Worm (Caenorhabditis elegans) whole organism, L1 larva: Measurements from ENCODE around the gene ZK792.7.

Experiments used
- blmp-1 ChIP-seq: fragments of 150-350 bp; optimal IDR thresholded peaks from 2 replicates; lab custom pipeline; 2014; ENCODE audit warnings: missing biosample characterization, missing genetic modification characterization
- ceh-8 ChIP-seq: fragments of 200-800 bp; sonication (Bioruptor generic); optimal IDR thresholded peaks from 2 replicates; lab custom pipeline; 2018; ENCODE audit warnings: mild to moderate bottlenecking, missing genetic modification characterization, moderate library complexity, missing compliant biosample characterization
- ceh-82 ChIP-seq, 3 experiments: fragments of 150-350 bp in 1 of 3; sonication (generic microtip) in 2 of 3; optimal IDR thresholded peaks; 2 replicates each; lab custom pipeline; 2014 to 2017; ENCODE audit warnings: missing biosample characterization in 3 of 3, missing genetic modification characterization in 3 of 3
- ceh-88 ChIP-seq: fragments of 200-800 bp; sonication (Bioruptor generic); IDR thresholded peaks from 2 replicates; pipeline ENCODE4 v1.3.6; 2022; ENCODE audit warnings: missing genetic modification characterization, missing compliant biosample characterization
- ceh-90 ChIP-seq: sonication (generic microtip); optimal IDR thresholded peaks from 2 replicates; lab custom pipeline; 2016; ENCODE audit warnings: missing genetic modification characterization, missing compliant biosample characterization
- ces-1 ChIP-seq: fragments of 150-350 bp; optimal IDR thresholded peaks from 2 replicates; lab custom pipeline; 2014; ENCODE audit warnings: missing biosample characterization, missing genetic modification reagents, missing genetic modification characterization
- dpl-1 ChIP-seq, 3 experiments: fragments of 150-350 bp in 2 of 3; sonication (generic microtip) in 1 of 3; optimal IDR thresholded peaks; 2 replicates each; lab custom pipeline; 2014 to 2017; ENCODE audit warnings: missing biosample characterization in 3 of 3, missing genetic modification characterization in 3 of 3, missing genetic modification reagents in 3 of 3
- dsc-1 ChIP-seq: sonication (generic microtip); optimal IDR thresholded peaks from 2 replicates; lab custom pipeline; 2016; ENCODE audit warnings: mild to moderate bottlenecking, missing genetic modification characterization, missing compliant biosample characterization
- efl-1 ChIP-seq, 4 experiments: fragments of 150-350 bp; optimal IDR thresholded peaks in 3 of 4; peaks in 1 of 4; 1 replicate in 1 of 4; 2 replicates in 3 of 4; lab custom pipeline; 2014; ENCODE audit warnings: missing biosample characterization in 2 of 4, missing genetic modification characterization in 2 of 4, missing genetic modification reagents in 2 of 4
- egl-13 ChIP-seq: sonication (generic microtip); optimal IDR thresholded peaks from 2 replicates; lab custom pipeline; 2016; ENCODE audit warnings: missing genotype, missing genetic modification reagents, missing genetic modification characterization, missing compliant biosample characterization
- egl-27 ChIP-seq, 2 experiments: fragments of 150-350 bp in 1 of 2; sonication (generic microtip); optimal IDR thresholded peaks; 3 replicates each; lab custom pipeline; 2017 to 2018; ENCODE audit warnings: missing biosample characterization in 2 of 2, missing genetic modification characterization in 2 of 2, missing genetic modification reagents in 2 of 2
- elt-2 ChIP-seq: sonication (generic microtip); optimal IDR thresholded peaks from 2 replicates; lab custom pipeline; 2016; ENCODE audit warnings: missing genetic modification characterization, mild to moderate bottlenecking, inconsistent platforms, missing compliant biosample characterization, missing genetic modification reagents
- ets-5 ChIP-seq: fragments of 200-800 bp; sonication (Bioruptor generic); IDR thresholded peaks from 2 replicates; pipeline ENCODE4 v1.3.6; 2022; ENCODE audit warnings: missing genetic modification characterization, missing compliant biosample characterization
- fkh-4 ChIP-seq: sonication (generic microtip); optimal IDR thresholded peaks from 2 replicates; lab custom pipeline; 2016; ENCODE audit warnings: missing compliant biosample characterization, missing genetic modification characterization, borderline replicate concordance
- hlh-17 ChIP-seq: fragments of 200-800 bp; sonication (Bioruptor generic); optimal IDR thresholded peaks from 2 replicates; lab custom pipeline; 2018; ENCODE audit warnings: missing genetic modification characterization, mild to moderate bottlenecking, missing compliant biosample characterization, moderate library complexity, borderline replicate concordance
- isw-1 ChIP-seq: fragments of 200-800 bp; sonication (Bioruptor generic); IDR thresholded peaks from 2 replicates; pipeline ENCODE4 v1.3.6; 2022; ENCODE audit warnings: missing genetic modification characterization, missing compliant biosample characterization
- jun-1 ChIP-seq: fragments of 150-350 bp; optimal IDR thresholded peaks from 2 replicates; lab custom pipeline; 2014; ENCODE audit warnings: missing biosample characterization, missing genetic modification reagents, missing genetic modification characterization
- lin-13 ChIP-seq: fragments of 150-350 bp; optimal IDR thresholded peaks from 2 replicates; lab custom pipeline; 2014; ENCODE audit warnings: missing biosample characterization, missing genetic modification reagents, missing genetic modification characterization
- lin-15B ChIP-seq: fragments of 150-350 bp; sonication (generic microtip); optimal IDR thresholded peaks from 3 replicates; lab custom pipeline; 2014; ENCODE audit warnings: missing biosample characterization, missing genetic modification characterization
- lin-35 ChIP-seq, 2 experiments: fragments of 150-350 bp; optimal IDR thresholded peaks; 2 replicates each; lab custom pipeline; 2014; ENCODE audit warnings: missing biosample characterization in 2 of 2, missing genetic modification characterization in 2 of 2, missing genetic modification reagents in 2 of 2
- lsy-2 ChIP-seq, 2 experiments: fragments of 150-350 bp; optimal IDR thresholded peaks; 2 replicates each; lab custom pipeline; 2014; ENCODE audit warnings: missing biosample characterization in 2 of 2, missing genetic modification characterization in 2 of 2
- nhr-19 ChIP-seq: fragments of 200-800 bp; sonication (Bioruptor generic); conservative IDR thresholded peaks from 2 replicates; pipeline ENCODE4 v1.3.6; 2022; ENCODE audit warnings: missing genetic modification characterization, missing compliant biosample characterization
- nhr-237 ChIP-seq: fragments of 150-350 bp; optimal IDR thresholded peaks from 2 replicates; lab custom pipeline; 2014; ENCODE audit warnings: missing biosample characterization, missing genetic modification characterization
- nhr-28 ChIP-seq: fragments of 150-350 bp; optimal IDR thresholded peaks from 2 replicates; lab custom pipeline; 2014; ENCODE audit warnings: missing biosample characterization, missing genetic modification characterization
- nhr-47 ChIP-seq: sonication (generic microtip); optimal IDR thresholded peaks from 2 replicates; lab custom pipeline; 2016; ENCODE audit warnings: mild to moderate bottlenecking, missing genetic modification characterization, moderate library complexity, missing compliant biosample characterization
- nhr-71 ChIP-seq: sonication (generic microtip); optimal IDR thresholded peaks from 2 replicates; lab custom pipeline; 2016; ENCODE audit warnings: mild to moderate bottlenecking, missing genetic modification characterization, moderate library complexity, missing compliant biosample characterization
- nhr-84 ChIP-seq: sonication (generic microtip); optimal IDR thresholded peaks from 2 replicates; lab custom pipeline; 2017; ENCODE audit warnings: missing biosample characterization, missing genetic modification characterization
- pag-3 ChIP-seq: sonication (generic microtip); optimal IDR thresholded peaks from 2 replicates; lab custom pipeline; 2017; ENCODE audit warnings: missing genetic modification characterization, mild to moderate bottlenecking, missing compliant biosample characterization, antibody characterized with exemption, borderline replicate concordance; ENCODE audit not compliant: insufficient read depth
- pqm-1 ChIP-seq: sonication (generic microtip); optimal IDR thresholded peaks from 3 replicates; lab custom pipeline; 2017; ENCODE audit warnings: missing biosample characterization, missing genetic modification characterization
- rnt-1 ChIP-seq: sonication (generic microtip); optimal IDR thresholded peaks from 2 replicates; lab custom pipeline; 2016; ENCODE audit warnings: mild to moderate bottlenecking, missing genetic modification characterization, moderate library complexity, missing compliant biosample characterization
- skn-1 ChIP-seq: fragments of 150-350 bp; optimal IDR thresholded peaks from 2 replicates; lab custom pipeline; 2014; ENCODE audit warnings: missing biosample characterization, missing genetic modification characterization
- snu-23 ChIP-seq: sonication (generic microtip); optimal IDR thresholded peaks from 2 replicates; lab custom pipeline; 2016; ENCODE audit warnings: missing genetic modification characterization, missing compliant biosample characterization
- vab-15 ChIP-seq: sonication (generic microtip); optimal IDR thresholded peaks from 2 replicates; lab custom pipeline; 2017; ENCODE audit warnings: missing genotype, mild to moderate bottlenecking, missing genetic modification characterization, missing compliant biosample characterization
- ztf-11 ChIP-seq, 2 experiments: sonication (generic microtip); optimal IDR thresholded peaks; 2 replicates each; lab custom pipeline; 2016 to 2017; ENCODE audit warnings: missing genetic modification characterization in 2 of 2, missing biosample characterization in 1 of 2, missing compliant biosample characterization in 1 of 2

Gene ZK792.7

ce11 chrIV:11650344-11650743 is 43.9 kb upstream of the ZK792.7 start:
- no peak for TF ChIP-seq rnt-1 (tag; lab: Kevin White, UChicago)

DNA sequence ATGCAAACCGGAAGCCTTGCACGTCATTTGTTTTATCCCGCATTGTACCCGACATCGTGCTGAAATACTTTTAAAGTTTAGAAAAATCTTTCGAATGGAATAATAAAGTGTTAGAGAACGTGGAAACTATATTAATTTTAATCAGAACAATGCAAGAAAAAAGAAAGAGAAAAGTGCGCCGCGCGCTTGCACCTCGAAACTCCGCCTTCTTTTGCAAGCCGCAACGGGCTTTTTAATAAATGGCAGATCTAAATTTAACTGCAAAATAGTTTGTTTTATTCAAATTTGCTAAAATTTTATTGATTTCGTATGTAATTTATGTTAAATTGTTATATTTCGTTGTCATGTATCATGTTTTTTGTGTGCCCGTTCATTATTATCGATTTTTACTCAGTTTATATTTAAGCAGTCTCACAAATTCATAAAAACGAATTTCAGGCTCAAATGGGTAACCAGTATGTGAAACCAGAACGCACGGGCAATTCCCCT is 42.2 kb upstream of the ZK792.7 start, which contains the start of the genes acl-3 and ndub-6:
Gene acl-3 (minus strand): TSS at position 59 of the 489 bp plus-strand sequence.
Gene ndub-6 (plus strand): TSS at position 439 of the 489 bp plus-strand sequence.
- TF ChIP-seq ceh-90 (no peak), nhr-47 (tag; lab: Kevin White, UChicago) (no peak), nhr-28 (tag; lab: Kevin White, UChicago) (no peak), ets-5 (GFP tag; lab: Robert Waterston, UW) (no peak), blmp-1 (no peak), ces-1 (GFP tag; lab: Kevin White, UChicago) (no peak), ceh-8 (GFP tag; lab: Kevin White, UChicago) (no peak), lin-15B (no peak), vab-15 (tag; lab: Kevin White, UChicago) (no peak), lin-13 (GFP tag; lab: Kevin White, UChicago) (no peak), dpl-1 (GFP tag; optimal IDR thresholded peaks at IDR 0.05; lab: Kevin White, UChicago) (peak in 1 of 3 experiments; percentile 11), fkh-4 (tag; lab: Kevin White, UChicago) (no peak), pqm-1 (tag; lab: Kevin White, UChicago) (no peak), isw-1 (GFP tag; lab: Robert Waterston, UW) (no peak), egl-13 (tag; lab: Kevin White, UChicago) (no peak), ceh-82 (tag; optimal IDR thresholded peaks at IDR 0.05; lab: Kevin White, UChicago) (no peak), elt-2 (no peak), lsy-2 (tag; optimal IDR thresholded peaks at IDR 0.05; lab: Kevin White, UChicago) (peak in 1 of 2 experiments; percentile 24), snu-23 (GFP tag; lab: Kevin White, UChicago) (peak; percentile 20), ztf-11 (tag; optimal IDR thresholded peaks at IDR 0.05; lab: Kevin White, UChicago) (no peak), jun-1 (tag; lab: Kevin White, UChicago) (no peak), lin-35 (GFP tag; optimal IDR thresholded peaks at IDR 0.05; lab: Kevin White, UChicago) (peak in 1 of 2 experiments; percentile 11)

ce11 chrIV:11655370-11655769 is 38.9 kb upstream of the ZK792.7 start, which contains the start of gene ent-1:
TSS of gene ent-1 (minus strand) at chrIV:11655470.
- TF ChIP-seq nhr-19 (no peak), lsy-2 (tag; optimal IDR thresholded peaks at IDR 0.05; lab: Kevin White, UChicago) (peak in 1 of 2 experiments; percentile 26)
- TF ChIP-seq, all 84 proteins: peak for 1

DNA sequence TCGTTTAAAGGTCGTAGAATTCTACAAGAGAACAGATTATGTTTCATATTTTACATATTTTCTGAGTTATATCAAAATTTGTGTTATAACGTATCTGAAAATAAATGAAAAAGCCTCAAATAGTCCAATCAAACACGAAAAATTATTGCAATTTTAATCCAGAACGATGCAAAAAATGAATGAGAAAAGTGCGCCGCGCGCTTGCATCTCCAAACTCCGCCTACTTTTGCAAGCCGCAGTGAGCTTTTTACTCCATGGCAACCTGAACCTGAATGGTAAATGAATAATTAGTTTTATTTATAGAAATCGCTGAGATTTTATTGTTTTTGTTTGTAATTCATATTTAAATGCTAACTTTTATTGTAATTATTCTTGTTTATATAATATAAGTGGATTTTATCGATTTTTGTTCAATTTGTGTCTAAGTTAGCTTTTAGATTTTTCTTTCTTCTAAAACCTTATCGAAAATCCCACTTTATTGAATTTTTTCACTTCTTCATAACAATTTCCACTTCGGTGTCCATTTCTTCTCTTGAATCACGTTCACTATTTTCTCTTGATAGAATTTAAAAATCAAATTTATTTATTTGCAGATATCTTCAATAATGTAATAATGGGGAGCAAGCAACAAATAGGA is 38.0 kb upstream of the ZK792.7 start, which contains the start of gene ZK809.5:
Gene ZK809.5 (plus strand): TSS at position 587 of the 637 bp plus-strand sequence.
- TF ChIP-seq hlh-17 (GFP tag; lab: Kevin White, UChicago), result no peak
- TF ChIP-seq isw-1 (GFP tag; lab: Robert Waterston, UW), result no peak
- TF ChIP-seq lsy-2 (tag; optimal IDR thresholded peaks at IDR 0.05; lab: Kevin White, UChicago), result peak in 1 of 2 experiments; percentile 41
- no peak for TF ChIP-seq nhr-84 (tag; lab: Kevin White, UChicago)
- TF ChIP-seq nhr-71 (tag; lab: Kevin White, UChicago), result peak; percentile 0
- TF ChIP-seq blmp-1, result peak; percentile 24
- TF ChIP-seq egl-27 (tag; optimal IDR thresholded peaks at IDR 0.05; lab: Kevin White, UChicago), result no peak
- no peak for TF ChIP-seq ceh-88 (GFP tag; lab: Robert Waterston, UW)
- TF ChIP-seq egl-13 (tag; lab: Kevin White, UChicago), result no peak
- TF ChIP-seq dpl-1 (GFP tag; optimal IDR thresholded peaks at IDR 0.05; lab: Kevin White, UChicago), result peak in 1 of 3 experiments; percentile 20
- no peak for TF ChIP-seq pag-3 (tag; lab: Kevin White, UChicago)
- TF ChIP-seq ceh-90, result no peak
- peak in 1 of 2 experiments; percentile 10 for TF ChIP-seq lin-35 (GFP tag; optimal IDR thresholded peaks at IDR 0.05; lab: Kevin White, UChicago)
- TF ChIP-seq dsc-1 (tag; lab: Kevin White, UChicago), result no peak
- no peak for TF ChIP-seq nhr-237
- TF ChIP-seq efl-1 (optimal IDR thresholded peaks at IDR 0.05; lab: Kevin White, UChicago), result no peak
- TF ChIP-seq efl-1 (GFP tag; optimal IDR thresholded peaks at IDR 0.05 in 1 of 2; lab: Kevin White, UChicago), result peak in 1 of 2 experiments; percentile 72
- peak; percentile 13 for TF ChIP-seq skn-1 (tag; lab: Kevin White, UChicago)
